Worm (Caenorhabditis elegans) whole organism, mixed stage, embryonic: Measurements from ENCODE around the gene unc-132.

Experiments
- M03D4.4 ChIP-seq: sonication (generic microtip); optimal IDR thresholded peaks from 2 replicates; lab custom pipeline; 2017; ENCODE audit warnings: mild to moderate bottlenecking, missing genetic modification characterization, missing compliant biosample characterization
- bed-3 ChIP-seq: fragments of 200-800 bp; sonication (Bioruptor generic); optimal IDR thresholded peaks from 3 replicates; lab custom pipeline; 2018; ENCODE audit warnings: mild to moderate bottlenecking, missing genetic modification characterization, moderate library complexity, missing compliant biosample characterization
- blmp-1 ChIP-seq: fragments of 150-350 bp; optimal IDR thresholded peaks from 2 replicates; lab custom pipeline; 2014; ENCODE audit warnings: missing biosample characterization, missing genetic modification characterization
- ceh-43 ChIP-seq: fragments of 200-800 bp; sonication (Bioruptor generic); optimal IDR thresholded peaks from 2 replicates; lab custom pipeline; 2018; ENCODE audit warnings: mild to moderate bottlenecking, missing genetic modification characterization, moderate library complexity, missing compliant biosample characterization
- ceh-83 ChIP-seq: fragments of 200-800 bp; sonication (Bioruptor generic); optimal IDR thresholded peaks from 2 replicates; lab custom pipeline; 2018; ENCODE audit warnings: mild to moderate bottlenecking, missing genetic modification characterization, missing compliant biosample characterization
- ces-1 ChIP-seq: fragments of 150-350 bp; optimal IDR thresholded peaks from 2 replicates; lab custom pipeline; 2014; ENCODE audit warnings: missing biosample characterization, missing genetic modification reagents, missing genetic modification characterization
- cnd-1 ChIP-seq: fragments of 200-800 bp; sonication (Bioruptor generic); optimal IDR thresholded peaks from 2 replicates; lab custom pipeline; 2018; ENCODE audit warnings: mild to moderate bottlenecking, missing genetic modification characterization, missing compliant biosample characterization
- drap-1 ChIP-seq: fragments of 200-800 bp; sonication (Bioruptor generic); optimal IDR thresholded peaks from 3 replicates; lab custom pipeline; 2018; ENCODE audit warnings: mild to moderate bottlenecking, missing genetic modification characterization, missing compliant biosample characterization
- elt-1 ChIP-seq: sonication (generic microtip); optimal IDR thresholded peaks from 2 replicates; lab custom pipeline; 2017; ENCODE audit warnings: missing genetic modification characterization, mild to moderate bottlenecking, missing compliant biosample characterization, antibody characterized with exemption, moderate library complexity, borderline replicate concordance; ENCODE audit not compliant: insufficient read depth
- flh-1 ChIP-seq: fragments of 200-800 bp; sonication (Bioruptor generic); optimal IDR thresholded peaks from 2 replicates; lab custom pipeline; 2018; ENCODE audit warnings: mild to moderate bottlenecking, missing genetic modification characterization, moderate library complexity, missing compliant biosample characterization
- hlh-1 ChIP-seq: fragments of 150-350 bp; optimal IDR thresholded peaks from 2 replicates; lab custom pipeline; 2014; ENCODE audit warnings: missing biosample characterization, missing genetic modification reagents, missing genetic modification characterization
- lin-32 ChIP-seq: fragments of 200-800 bp; sonication (Bioruptor generic); optimal IDR thresholded peaks from 2 replicates; lab custom pipeline; 2018; ENCODE audit warnings: mild to moderate bottlenecking, missing genetic modification characterization, missing compliant biosample characterization
- lsy-2 ChIP-seq: fragments of 150-350 bp; optimal IDR thresholded peaks from 2 replicates; lab custom pipeline; 2014; ENCODE audit warnings: missing biosample characterization, missing genetic modification characterization
- mab-5 ChIP-seq: fragments of 150-350 bp; optimal IDR thresholded peaks from 2 replicates; lab custom pipeline; 2014; ENCODE audit warnings: missing biosample characterization, missing genetic modification characterization
- mep-1 ChIP-seq: fragments of 150-350 bp; optimal IDR thresholded peaks from 2 replicates; lab custom pipeline; 2017; ENCODE audit warnings: missing biosample characterization, missing genetic modification reagents, missing genetic modification characterization, inconsistent platforms
- mls-2 ChIP-seq: sonication (generic microtip); optimal IDR thresholded peaks from 2 replicates; lab custom pipeline; 2016; ENCODE audit warnings: mild to moderate bottlenecking, missing genetic modification characterization, moderate library complexity, missing compliant biosample characterization
- nhr-12 ChIP-seq: fragments of 150-350 bp; optimal IDR thresholded peaks from 2 replicates; lab custom pipeline; 2014; ENCODE audit warnings: missing biosample characterization, missing genetic modification characterization
- nhr-2 ChIP-seq: fragments of 150-350 bp; optimal IDR thresholded peaks from 2 replicates; lab custom pipeline; 2014; ENCODE audit warnings: missing biosample characterization, missing genetic modification characterization
- nhr-28 ChIP-seq: fragments of 150-350 bp; optimal IDR thresholded peaks from 2 replicates; lab custom pipeline; 2014; ENCODE audit warnings: missing biosample characterization, missing genetic modification characterization
- nhr-76 ChIP-seq: sonication (generic microtip); optimal IDR thresholded peaks from 2 replicates; lab custom pipeline; 2017; ENCODE audit warnings: missing biosample characterization, missing genetic modification characterization
- pha-4 ChIP-seq: fragments of 150-350 bp; optimal IDR thresholded peaks from 2 replicates; lab custom pipeline; 2018; ENCODE audit warnings: missing biosample characterization, missing genetic modification reagents, missing genetic modification characterization
- sem-2 ChIP-seq: fragments of 200-800 bp; sonication (Bioruptor generic); optimal IDR thresholded peaks from 2 replicates; lab custom pipeline; 2018; ENCODE audit warnings: mild to moderate bottlenecking, missing genetic modification characterization, missing compliant biosample characterization
- sptf-1 ChIP-seq: sonication (generic microtip); optimal IDR thresholded peaks from 2 replicates; lab custom pipeline; 2017; ENCODE audit warnings: mild to moderate bottlenecking, missing genetic modification characterization, moderate library complexity, missing compliant biosample characterization
- tbx-8 ChIP-seq: fragments of 200-800 bp; sonication (Bioruptor generic); optimal IDR thresholded peaks from 2 replicates; lab custom pipeline; 2018; ENCODE audit warnings: mild to moderate bottlenecking, missing genetic modification characterization, moderate library complexity, missing compliant biosample characterization
- unc-120 ChIP-seq: sonication (generic microtip); optimal IDR thresholded peaks from 2 replicates; lab custom pipeline; 2017; ENCODE audit warnings: missing genetic modification characterization, missing compliant biosample characterization; ENCODE audit not compliant: poor library complexity, severe bottlenecking
- unc-62 ChIP-seq: fragments of 150-350 bp; optimal IDR thresholded peaks from 2 replicates; lab custom pipeline; 2014; ENCODE audit warnings: missing biosample characterization, missing genetic modification reagents, missing genetic modification characterization
- zip-8 ChIP-seq: fragments of 150-350 bp; optimal IDR thresholded peaks from 2 replicates; lab custom pipeline; 2014; ENCODE audit warnings: missing biosample characterization, missing genetic modification characterization
- ztf-11 ChIP-seq: fragments of 150-350 bp; optimal IDR thresholded peaks from 2 replicates; lab custom pipeline; 2014; ENCODE audit warnings: missing biosample characterization, missing genetic modification characterization

Gene unc-132

DNA sequence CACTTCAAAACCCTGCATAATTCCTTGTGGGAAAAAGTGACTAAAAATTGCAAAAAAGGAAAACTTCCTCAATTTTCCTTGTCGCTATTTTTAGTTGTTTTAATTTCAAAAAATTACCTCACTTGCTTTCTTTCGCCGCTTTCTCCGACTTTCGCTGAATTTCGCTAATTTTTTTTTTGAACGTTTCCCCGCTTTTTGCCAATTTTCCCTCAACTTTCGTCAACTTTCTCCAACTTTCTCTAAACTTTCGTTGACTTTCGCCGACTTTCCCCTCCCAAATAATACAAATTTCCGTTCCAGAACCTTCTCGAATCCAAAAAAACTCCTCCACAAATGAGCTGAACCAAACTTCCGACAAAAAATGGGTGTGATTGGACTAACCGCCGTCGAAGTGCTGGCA is 4.4 kb upstream of the unc-132 start, which contains the start of gene W08A12.3:
Gene W08A12.3, plus strand, starts transcription at position 301 of the 400 bp plus-strand sequence.
- no peak for TF ChIP-seq elt-1 (tag; lab: Kevin White, UChicago)
- TF ChIP-seq ces-1: no peak
- no peak for TF ChIP-seq ceh-43 (GFP tag; lab: Kevin White, UChicago)

DNA sequence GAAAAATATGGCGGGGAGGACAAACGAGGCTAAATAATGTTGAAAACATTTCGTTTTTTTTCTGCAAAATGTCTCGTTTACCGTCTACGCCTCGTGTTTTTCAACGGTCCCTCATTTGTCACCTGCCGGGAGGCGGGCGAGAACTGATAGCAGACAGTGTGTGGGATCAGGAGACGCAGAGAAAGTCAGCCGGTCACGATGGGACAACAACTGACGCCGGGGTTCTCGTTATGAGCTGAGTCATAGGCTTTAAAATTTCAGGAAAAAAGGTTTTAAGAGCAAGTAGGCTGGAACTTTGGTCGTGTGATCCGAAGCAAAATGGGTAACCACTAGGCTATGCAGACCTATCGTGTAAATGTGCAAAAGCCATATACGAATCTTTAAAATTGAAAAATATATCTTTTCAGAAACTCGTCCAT is 1.1 kb upstream of the unc-132 start, which contains the start of gene W08A12.2:
Gene W08A12.2, minus strand, starts transcription at position 103 of the 419 bp plus-strand sequence.
- TF ChIP-seq nhr-2 (tag; lab: Kevin White, UChicago): peak; percentile 25
- peak; percentile 7 for TF ChIP-seq unc-62 (GFP tag; lab: Kevin White, UChicago)
- TF ChIP-seq hlh-1: peak; percentile 98
- TF ChIP-seq unc-120 (tag; lab: Kevin White, UChicago): peak; percentile 58
- TF ChIP-seq blmp-1 (tag; lab: Kevin White, UChicago): no peak
- no peak for TF ChIP-seq zip-8 (tag; lab: Kevin White, UChicago)

DNA sequence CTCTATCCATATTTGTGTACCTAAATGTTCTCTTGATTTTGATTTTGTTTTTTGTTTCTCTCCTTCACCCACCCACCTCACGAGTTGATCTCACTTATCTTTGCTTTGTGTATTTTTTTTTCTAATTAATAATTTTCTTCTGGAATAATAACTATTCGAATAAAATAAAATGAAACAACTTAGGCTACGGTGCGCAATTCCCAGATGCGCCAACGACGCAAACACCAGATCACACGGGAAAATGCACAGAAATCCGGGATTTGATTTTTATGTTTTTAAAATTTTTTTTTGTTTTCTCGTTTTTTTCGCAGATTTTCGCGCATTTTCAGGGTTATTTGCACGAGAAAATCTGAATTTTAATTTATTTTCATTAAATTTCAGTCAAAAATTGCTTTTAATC is 614 bp upstream of the unc-132 start:
- peak; percentile 47 for TF ChIP-seq lsy-2 (tag; lab: Kevin White, UChicago)
- no peak for TF ChIP-seq sem-2 (GFP tag; lab: Kevin White, UChicago)

DNA sequence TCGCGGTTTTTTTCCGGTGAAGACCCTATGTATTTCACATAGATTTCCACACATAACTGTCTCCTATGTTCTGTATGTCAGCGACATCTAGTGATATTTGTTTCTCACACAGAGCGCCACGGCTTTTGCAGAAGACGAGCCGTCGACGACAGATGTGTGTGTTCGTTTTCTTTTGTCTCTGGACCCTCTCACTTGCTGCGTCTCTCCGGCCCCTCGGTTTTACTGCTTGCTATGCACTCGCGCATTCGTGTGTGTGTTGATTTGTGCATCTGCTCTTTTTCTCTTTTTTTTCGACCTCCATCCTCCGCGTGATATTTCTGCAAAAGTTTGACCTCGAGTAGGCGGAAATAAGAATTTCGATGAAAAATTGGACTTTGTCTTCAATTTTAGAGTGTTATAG is 1.8 kb downstream of the unc-132 start:
- TF ChIP-seq hlh-1 (peak; percentile 56), nhr-76 (tag; lab: Kevin White, UChicago) (no peak), ces-1 (peak; percentile 14), lin-32 (peak; percentile 74), sptf-1 (tag; lab: Kevin White, UChicago) (no peak), cnd-1 (tag; lab: Kevin White, UChicago) (peak; percentile 70), blmp-1 (tag; lab: Kevin White, UChicago) (no peak), mep-1 (tag; lab: Kevin White, UChicago) (peak; percentile 15), bed-3 (no peak), M03D4.4 (tag; lab: Kevin White, UChicago) (no peak)
- TF ChIP-seq, all 35 proteins: peak for 5

DNA sequence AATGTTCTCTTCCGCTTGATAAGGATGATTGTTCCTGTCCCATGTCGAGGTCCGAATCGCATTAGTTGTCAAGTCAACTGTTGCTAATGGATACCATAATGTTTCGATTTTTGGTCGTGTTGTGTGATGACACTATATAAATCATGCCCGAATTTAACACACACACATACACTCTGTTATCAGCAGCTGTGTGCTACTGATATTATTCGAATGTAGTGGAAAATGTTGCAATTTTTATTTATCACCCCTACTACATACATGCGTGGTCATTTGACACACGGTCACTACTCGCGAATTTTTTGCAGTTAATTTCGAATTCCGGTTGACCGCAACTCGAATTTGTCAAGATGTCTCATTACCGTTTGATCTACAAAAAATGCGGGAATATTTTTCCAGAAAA is 5.7 kb downstream of the unc-132 start:
- TF ChIP-seq tbx-8: no peak
- no peak for TF ChIP-seq mep-1 (tag; lab: Kevin White, UChicago)
- TF ChIP-seq nhr-12 (tag; lab: Kevin White, UChicago): no peak
- no peak for TF ChIP-seq lin-32
- TF ChIP-seq flh-1 (GFP tag; lab: Kevin White, UChicago): no peak
- no peak for TF ChIP-seq drap-1 (GFP tag; lab: Kevin White, UChicago)
- TF ChIP-seq sptf-1 (tag; lab: Kevin White, UChicago): no peak
- TF ChIP-seq nhr-28 (tag; lab: Kevin White, UChicago): no peak
- no peak for TF ChIP-seq nhr-2 (tag; lab: Kevin White, UChicago)
- no peak for TF ChIP-seq mab-5
- TF ChIP-seq ceh-83 (GFP tag; lab: Kevin White, UChicago): no peak
- TF ChIP-seq pha-4 (tag; lab: Kevin White, UChicago): no peak
- TF ChIP-seq unc-120 (tag; lab: Kevin White, UChicago): no peak

DNA sequence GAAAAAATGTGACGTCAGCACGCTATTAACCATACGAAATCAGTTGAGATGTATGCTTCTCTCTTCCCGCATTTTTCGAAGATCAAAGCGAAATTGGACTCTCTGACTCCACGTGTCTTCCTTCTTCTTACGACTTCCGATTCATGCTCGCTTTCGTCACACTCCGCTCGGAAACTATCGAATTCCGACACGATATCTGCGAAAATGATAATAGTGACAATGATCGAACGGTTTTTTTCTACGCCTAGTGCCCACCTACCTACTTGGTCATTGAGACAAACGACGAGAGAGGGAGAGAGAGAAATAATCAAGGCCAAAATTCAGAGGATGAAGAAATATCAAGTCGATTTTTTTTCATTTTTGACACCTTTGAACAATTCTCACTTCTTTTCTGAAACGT is 6.8 kb downstream of the unc-132 start:
- no peak for TF ChIP-seq mep-1 (tag; lab: Kevin White, UChicago)
- no peak for TF ChIP-seq mab-5
- TF ChIP-seq flh-1 (GFP tag; lab: Kevin White, UChicago): no peak
- no peak for TF ChIP-seq zip-8 (tag; lab: Kevin White, UChicago)
- no peak for TF ChIP-seq mls-2
- TF ChIP-seq ztf-11 (tag; lab: Kevin White, UChicago): no peak
- no peak for TF ChIP-seq sem-2 (GFP tag; lab: Kevin White, UChicago)
- no peak for TF ChIP-seq nhr-76 (tag; lab: Kevin White, UChicago)
- no peak for TF ChIP-seq nhr-2 (tag; lab: Kevin White, UChicago)
